Worm (Caenorhabditis elegans): Measurements from ENCODE around the gene ZK1240.3.

The ZK1240.3 gene

DNA sequence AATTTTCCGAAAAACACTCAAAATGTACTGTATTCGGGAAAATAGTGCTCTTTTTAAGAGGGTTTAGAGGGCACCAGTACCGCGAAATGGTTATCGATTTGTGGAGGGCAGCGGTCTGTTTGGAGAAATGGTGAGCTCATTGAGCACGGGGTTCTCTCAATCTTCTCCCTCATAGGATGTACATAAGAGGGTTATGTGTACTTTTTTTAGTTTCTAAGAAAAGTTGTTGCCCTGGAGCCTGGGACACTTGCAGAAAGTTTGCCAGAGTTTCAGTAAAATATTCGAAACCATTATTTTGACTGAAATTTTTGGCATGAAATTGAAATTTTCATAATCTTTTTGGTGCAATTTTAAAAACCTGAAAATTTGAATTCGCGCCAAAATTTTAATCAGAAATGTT is 32.4 kb downstream of the ZK1240.3 start, which contains the start of gene F43C11.10:
Gene F43C11.10, minus strand, starts transcription at position 101 of the 400 bp plus-strand sequence.
- TF ChIP-seq unc-42 (tag; optimal IDR thresholded peaks at IDR 0.05) (no peak), nhr-232 (tag; optimal IDR thresholded peaks at IDR 0.05) (no peak), hlh-15 (tag; optimal IDR thresholded peaks at IDR 0.05) (no peak)

DNA sequence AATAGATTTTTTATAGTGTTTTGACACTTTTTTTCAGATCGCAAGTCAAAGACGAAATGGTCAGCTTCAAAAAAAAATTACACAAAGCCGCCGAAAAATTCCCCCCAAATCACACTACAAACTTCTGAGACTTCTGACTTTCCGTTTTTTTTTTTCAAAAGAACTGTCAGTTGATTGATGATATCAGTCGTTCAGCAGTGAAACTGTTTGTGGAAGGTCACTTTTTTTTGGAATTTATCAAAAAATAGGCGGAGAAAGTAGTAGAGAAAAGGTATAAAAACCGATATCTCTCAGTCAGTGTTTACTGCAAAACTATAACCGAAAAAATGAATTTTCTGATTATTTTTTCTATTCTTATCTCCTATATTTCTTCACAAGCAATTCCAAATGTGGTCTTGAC is 32.9 kb downstream of the ZK1240.3 start, which contains the start of gene F43C11.3:
Gene F43C11.3, plus strand, starts transcription at position 301 of the 400 bp plus-strand sequence.
- TF ChIP-seq Y22D7AL.16 (tag; optimal IDR thresholded peaks at IDR 0.05), result no peak
- no peak for TF ChIP-seq lin-11 (tag; optimal IDR thresholded peaks at IDR 0.05)
- no peak for TF ChIP-seq ztf-16 (tag; optimal IDR thresholded peaks at IDR 0.05)
- no peak for TF ChIP-seq dmd-4 (tag; optimal IDR thresholded peaks at IDR 0.05; ENCODE audit: borderline replicate concordance)
- TF ChIP-seq ceh-2 (tag; optimal IDR thresholded peaks at IDR 0.05), result no peak
- no peak for TF ChIP-seq ceh-31 (tag; optimal IDR thresholded peaks at IDR 0.05)
- no peak for TF ChIP-seq unc-86 (tag; optimal IDR thresholded peaks at IDR 0.05)
- no peak for TF ChIP-seq ets-4 (tag; optimal IDR thresholded peaks at IDR 0.05)
- TF ChIP-seq eyg-1 (tag; optimal IDR thresholded peaks at IDR 0.05), result no peak
- no peak for TF ChIP-seq pat-9 (tag; optimal IDR thresholded peaks at IDR 0.05)
- TF ChIP-seq lim-6 (tag; optimal IDR thresholded peaks at IDR 0.05), result no peak
- no peak for TF ChIP-seq ahr-1 (tag; optimal IDR thresholded peaks at IDR 0.05)
- TF ChIP-seq hlh-8 (tag; optimal IDR thresholded peaks at IDR 0.05), result no peak

DNA sequence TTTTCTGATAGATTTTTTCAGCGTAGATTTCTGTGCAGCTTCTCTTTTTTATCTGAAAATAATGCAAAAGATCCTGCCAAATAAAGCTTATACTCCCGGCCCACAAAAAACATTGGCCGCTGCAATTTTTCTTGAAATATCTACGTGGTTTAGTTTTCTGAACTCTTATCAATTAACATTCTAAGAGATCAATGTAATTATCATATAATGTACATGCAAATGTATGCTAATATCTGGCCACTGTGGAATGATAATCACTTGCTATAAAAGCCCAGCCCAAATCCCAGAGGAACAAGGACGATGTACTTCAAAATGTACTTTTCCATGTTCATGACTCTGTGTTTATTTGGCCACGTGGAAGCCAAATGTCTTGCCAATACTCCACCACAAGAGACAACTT is 34.3 kb downstream of the ZK1240.3 start, which contains the start of gene F43C11.2:
Gene F43C11.2, plus strand, starts transcription at position 301 of the 400 bp plus-strand sequence.
- TF ChIP-seq F13H6.1 (tag; optimal IDR thresholded peaks at IDR 0.05) (no peak), hlh-13 (GFP tag; optimal IDR thresholded peaks at IDR 0.05) (no peak)

DNA sequence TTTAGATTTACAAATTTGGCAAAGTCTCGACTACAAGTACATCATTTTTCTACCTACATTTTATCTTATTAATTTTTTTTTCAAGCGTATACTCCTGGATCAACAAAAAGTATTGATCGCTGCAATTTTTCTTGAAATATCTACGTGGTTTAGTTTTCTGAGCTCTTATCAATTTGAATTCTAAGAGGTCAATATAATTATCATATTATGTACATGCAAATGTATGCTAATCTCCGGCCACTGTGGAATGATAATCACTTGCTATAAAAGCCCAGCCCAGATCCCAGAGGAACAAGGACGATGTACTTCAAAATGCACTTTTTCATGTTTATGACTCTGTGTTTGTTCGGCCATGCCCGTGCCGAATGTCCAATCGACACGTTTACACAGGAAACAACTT is 36.7 kb downstream of the ZK1240.3 start, which contains the start of gene F43C11.1:
Gene F43C11.1, plus strand, starts transcription at position 301 of the 400 bp plus-strand sequence.
- TF ChIP-seq K02D7.2 (tag; optimal IDR thresholded peaks at IDR 0.05) (no peak), nhr-11 (tag; optimal IDR thresholded peaks at IDR 0.05) (no peak), unc-86 (tag; optimal IDR thresholded peaks at IDR 0.05) (no peak), ceh-14 (tag; optimal IDR thresholded peaks at IDR 0.05) (no peak), T23F11.4 (GFP tag; optimal IDR thresholded peaks at IDR 0.05) (no peak), elt-2 (tag; optimal IDR thresholded peaks at IDR 0.05) (no peak), K09A11.1 (tag; optimal IDR thresholded peaks at IDR 0.05; ENCODE audit: insufficient read depth) (no peak), pag-3 (tag; optimal IDR thresholded peaks at IDR 0.05; ENCODE audit: borderline replicate concordance) (no peak), tbx-7 (tag; optimal IDR thresholded peaks at IDR 0.05) (no peak), fkh-6 (tag; optimal IDR thresholded peaks at IDR 0.05) (no peak), lim-6 (tag; optimal IDR thresholded peaks at IDR 0.05) (no peak), elt-4 (tag; optimal IDR thresholded peaks at IDR 0.05) (no peak)

DNA sequence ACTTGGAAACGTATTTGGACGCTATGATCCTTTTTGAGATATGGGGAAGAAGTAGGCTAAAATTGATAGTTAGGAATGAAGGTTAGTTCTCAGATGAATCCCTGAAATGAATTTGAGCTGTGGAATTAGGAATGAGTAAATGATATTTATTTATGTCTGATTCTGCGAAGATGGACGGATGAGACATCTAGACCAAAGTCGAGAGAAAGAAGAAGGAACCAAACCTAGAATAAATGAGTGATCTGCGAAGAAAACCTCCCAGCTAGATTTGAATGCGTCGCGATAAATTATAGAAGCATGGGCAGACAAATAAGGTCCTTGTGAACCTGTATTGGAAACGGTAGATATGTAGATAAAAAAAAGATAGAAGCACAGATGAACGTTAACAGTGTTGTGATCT is 39.8 kb downstream of the ZK1240.3 start, which contains the start of gene F43C11.16:
Gene F43C11.16, minus strand, starts transcription at position 101 of the 400 bp plus-strand sequence.
- TF ChIP-seq sox-2 (GFP tag; IDR thresholded peaks at IDR 0.05) (no peak), ceh-14 (tag; optimal IDR thresholded peaks at IDR 0.05) (no peak), ttx-3 (tag; optimal IDR thresholded peaks at IDR 0.05) (no peak), tbx-7 (tag; optimal IDR thresholded peaks at IDR 0.05) (no peak), tbx-2 (tag; optimal IDR thresholded peaks at IDR 0.05) (no peak), pqm-1 (tag; optimal IDR thresholded peaks at IDR 0.05) (no peak), ama-1 (optimal IDR thresholded peaks at IDR 0.05) (no peak), ceh-18 (tag; optimal IDR thresholded peaks at IDR 0.05) (no peak)

DNA sequence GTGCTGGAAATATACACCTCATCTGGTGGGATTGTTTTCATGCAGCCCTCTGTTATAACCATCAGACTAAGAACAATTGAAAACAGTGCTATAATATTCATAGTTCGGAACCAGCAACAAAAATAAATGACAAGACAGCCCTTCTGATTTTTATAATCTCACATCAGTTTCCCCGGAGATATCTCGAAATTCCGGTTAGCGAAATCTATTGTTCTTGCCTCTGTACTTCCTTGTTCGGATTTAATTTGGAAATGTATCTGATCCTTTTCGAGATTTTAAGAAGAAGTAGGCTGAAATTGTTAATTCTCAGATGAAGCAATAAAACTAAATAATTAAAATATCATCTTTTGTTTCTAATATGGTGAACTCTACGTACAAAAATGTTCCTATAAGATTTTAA is 43.5 kb downstream of the ZK1240.3 start, which contains the start of gene F43C11.11:
Gene F43C11.11, minus strand, starts transcription at position 101 of the 400 bp plus-strand sequence.
- TF ChIP-seq T23F11.4 (GFP tag; optimal IDR thresholded peaks at IDR 0.05), result no peak
- TF ChIP-seq ceh-18 (tag; optimal IDR thresholded peaks at IDR 0.05), result no peak
- no peak for TF ChIP-seq pha-2 (tag; optimal IDR thresholded peaks at IDR 0.05)
- no peak for TF ChIP-seq hlh-13 (GFP tag; optimal IDR thresholded peaks at IDR 0.05)
- no peak for TF ChIP-seq zip-5 (tag; optimal IDR thresholded peaks at IDR 0.05)
- no peak for TF ChIP-seq pros-1 (tag; optimal IDR thresholded peaks at IDR 0.05)
- no peak for TF ChIP-seq K02D7.2 (tag; optimal IDR thresholded peaks at IDR 0.05)
- TF ChIP-seq che-1 (tag; optimal IDR thresholded peaks at IDR 0.05), result no peak
- TF ChIP-seq unc-42 (tag; optimal IDR thresholded peaks at IDR 0.05), result no peak
- no peak for TF ChIP-seq sdc-2 (tag; optimal IDR thresholded peaks at IDR 0.05)
- TF ChIP-seq tbx-2 (tag; optimal IDR thresholded peaks at IDR 0.05), result no peak
- no peak for TF ChIP-seq ceh-9 (tag; optimal IDR thresholded peaks at IDR 0.05)
- no peak for TF ChIP-seq hlh-15 (tag; optimal IDR thresholded peaks at IDR 0.05)
- TF ChIP-seq syd-9 (tag; optimal IDR thresholded peaks at IDR 0.05), result no peak
- TF ChIP-seq ceh-2 (tag; optimal IDR thresholded peaks at IDR 0.05), result no peak
- TF ChIP-seq hlh-30 (tag; optimal IDR thresholded peaks at IDR 0.05; ENCODE audit: insufficient read depth), result no peak
- no peak for TF ChIP-seq unc-55 (GFP tag; optimal IDR thresholded peaks at IDR 0.05)
- no peak for TF ChIP-seq pat-9 (tag; optimal IDR thresholded peaks at IDR 0.05)
